Worm (Caenorhabditis elegans) whole organism, midembryonic: ENCODE data around the gene C29F9.8.

Experiments
- T22C8.4 ChIP-seq: fragments of 200-800 bp; sonication (Bioruptor generic); IDR thresholded peaks from 2 replicates; pipeline ENCODE4 v1.3.6; 2022; ENCODE audit warnings: missing genetic modification characterization, missing compliant biosample characterization
- cog-1 ChIP-seq: sonication (generic microtip); optimal IDR thresholded peaks from 2 replicates; lab custom pipeline; 2016; ENCODE audit warnings: missing genetic modification characterization, missing compliant biosample characterization
- flt-1 ChIP-seq: fragments of 200-800 bp; sonication (Bioruptor generic); IDR thresholded peaks from 2 replicates; pipeline ENCODE4 v1.3.6; 2022; ENCODE audit warnings: missing genetic modification characterization, missing compliant biosample characterization
- klf-2 ChIP-seq: fragments of 200-800 bp; sonication (Bioruptor generic); conservative IDR thresholded peaks from 2 replicates; pipeline ENCODE4 v1.3.6; 2022; ENCODE audit warnings: missing genetic modification reagents, missing genetic modification characterization, missing compliant biosample characterization
- med-1 ChIP-seq: sonication (generic microtip); optimal IDR thresholded peaks from 2 replicates; lab custom pipeline; 2017; ENCODE audit warnings: missing genetic modification characterization, mild to moderate bottlenecking, missing compliant biosample characterization, antibody characterized with exemption, missing genetic modification reagents; ENCODE audit not compliant: insufficient read depth
- ref-1 ChIP-seq: fragments of 200-800 bp; sonication (Bioruptor generic); conservative IDR thresholded peaks from 2 replicates; pipeline ENCODE4 v1.3.6; 2022; ENCODE audit warnings: missing genetic modification reagents, missing genetic modification characterization, missing compliant biosample characterization
- tab-1 ChIP-seq: fragments of 200-800 bp; sonication (Bioruptor generic); IDR thresholded peaks from 2 replicates; pipeline ENCODE4 v1.3.6; 2022; ENCODE audit warnings: missing genetic modification characterization, missing compliant biosample characterization
- ztf-23 ChIP-seq: fragments of 200-800 bp; sonication (Bioruptor generic); IDR thresholded peaks from 2 replicates; pipeline ENCODE4 v1.3.6; 2022; ENCODE audit warnings: missing genetic modification reagents, missing genetic modification characterization, missing compliant biosample characterization
- ztf-29 ChIP-seq: fragments of 200-800 bp; sonication (Bioruptor generic); IDR thresholded peaks from 2 replicates; pipeline ENCODE4 v1.3.6; 2022; ENCODE audit warnings: missing genetic modification reagents, missing genetic modification characterization, missing compliant biosample characterization

The C29F9.8 gene

DNA sequence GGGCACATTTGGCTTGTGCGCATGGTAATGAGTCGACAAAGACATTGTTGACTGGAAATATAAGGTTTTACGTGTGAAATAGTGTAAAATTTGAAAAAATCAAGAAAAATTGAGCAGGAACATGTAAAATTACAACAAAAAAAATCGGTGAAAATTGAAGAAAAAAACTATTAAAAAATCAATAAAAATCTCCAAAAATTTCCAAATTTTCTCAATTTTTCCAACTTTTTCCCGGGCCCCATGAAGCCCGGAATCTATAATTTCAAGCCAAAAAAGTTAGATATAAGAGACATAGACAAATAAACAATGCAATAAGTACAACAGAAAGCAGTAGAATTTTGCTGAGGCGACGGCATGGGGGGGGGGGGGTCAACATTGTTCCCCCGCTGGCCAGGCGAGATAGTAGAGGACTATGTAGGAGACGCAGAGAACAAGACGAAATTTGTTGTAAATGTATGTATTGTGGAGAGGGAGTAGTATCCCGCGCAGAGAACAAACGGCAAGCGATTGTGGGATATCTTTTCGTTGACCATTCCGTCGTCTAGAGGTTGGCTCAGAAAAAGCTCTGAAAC is 2.1 kb downstream of the C29F9.8 start, which contains the start of gene pat-4:
pat-4 (minus strand) TSS at position 51 of the 572 bp plus-strand sequence.
- TF ChIP-seq klf-2 (GFP tag; lab: Robert Waterston, UW), result no peak
- no peak for TF ChIP-seq med-1 (GFP tag; lab: Kevin White, UChicago)
- no peak for TF ChIP-seq tab-1
- TF ChIP-seq ztf-23 (GFP tag; lab: Robert Waterston, UW), result no peak
- TF ChIP-seq ztf-29 (GFP tag; lab: Robert Waterston, UW), result no peak
- TF ChIP-seq flt-1 (GFP tag; lab: Robert Waterston, UW), result no peak
- TF ChIP-seq cog-1 (tag; lab: Kevin White, UChicago), result no peak

DNA sequence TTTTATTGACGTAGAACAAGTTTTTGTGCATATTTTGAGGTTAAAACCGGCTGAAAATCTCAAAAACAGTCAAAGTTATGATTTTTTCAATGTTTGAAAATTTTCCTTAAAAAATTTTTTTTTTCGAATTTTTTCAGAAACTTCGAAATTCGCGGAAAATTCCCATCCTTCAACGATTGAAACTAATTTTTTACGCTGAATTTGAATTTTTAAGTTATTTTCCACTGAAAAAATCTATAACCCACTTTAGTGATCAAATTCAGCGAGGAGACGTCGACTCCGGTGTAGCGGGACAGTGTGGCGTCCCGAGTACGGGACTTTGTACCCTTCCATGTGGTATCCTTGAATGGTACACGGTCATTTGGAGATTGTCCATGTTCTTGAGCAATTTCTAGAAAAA is 4.7 kb downstream of the C29F9.8 start:
- TF ChIP-seq ztf-23 (GFP tag; lab: Robert Waterston, UW), result no peak

DNA sequence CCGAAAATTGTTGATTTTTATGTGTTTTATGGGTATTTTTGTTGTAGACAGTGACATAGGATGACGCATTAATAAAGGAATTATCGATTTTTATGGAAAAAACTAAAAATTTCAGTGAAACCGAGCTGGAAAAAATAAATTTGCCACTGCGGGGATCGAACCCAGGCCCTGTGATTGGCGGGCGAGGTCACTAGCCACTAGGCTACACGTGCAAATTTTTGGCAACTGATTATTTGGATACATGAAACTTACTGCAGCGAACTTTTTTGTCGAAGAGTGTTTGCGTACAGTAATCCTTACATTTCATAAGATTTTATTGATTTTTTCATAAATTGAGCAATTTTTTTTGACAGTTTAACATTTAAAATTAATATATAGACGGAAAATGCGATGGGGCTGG is 7.8 kb downstream of the C29F9.8 start:
- peak; percentile 81 for TF ChIP-seq flt-1 (GFP tag; lab: Robert Waterston, UW)
- no peak for TF ChIP-seq med-1 (GFP tag; lab: Kevin White, UChicago)
- peak; percentile 44; the same call in 1 of the 2 replicates for TF ChIP-seq ref-1 (GFP tag; lab: Robert Waterston, UW)
- TF ChIP-seq ztf-23 (GFP tag; lab: Robert Waterston, UW), result 0 out of 2 replicates have a peak, but pooled peaks have one; percentile 35
- TF ChIP-seq tab-1, result peak; percentile 69; the same call in 1 of the 2 replicates
- no peak for TF ChIP-seq cog-1 (tag; lab: Kevin White, UChicago)
- 0 out of 2 replicates have a peak, but pooled peaks have one; percentile 26 for TF ChIP-seq ztf-29 (GFP tag; lab: Robert Waterston, UW)
- 0 out of 2 replicates have a peak, but pooled peaks have one; percentile 28 for TF ChIP-seq T22C8.4

DNA sequence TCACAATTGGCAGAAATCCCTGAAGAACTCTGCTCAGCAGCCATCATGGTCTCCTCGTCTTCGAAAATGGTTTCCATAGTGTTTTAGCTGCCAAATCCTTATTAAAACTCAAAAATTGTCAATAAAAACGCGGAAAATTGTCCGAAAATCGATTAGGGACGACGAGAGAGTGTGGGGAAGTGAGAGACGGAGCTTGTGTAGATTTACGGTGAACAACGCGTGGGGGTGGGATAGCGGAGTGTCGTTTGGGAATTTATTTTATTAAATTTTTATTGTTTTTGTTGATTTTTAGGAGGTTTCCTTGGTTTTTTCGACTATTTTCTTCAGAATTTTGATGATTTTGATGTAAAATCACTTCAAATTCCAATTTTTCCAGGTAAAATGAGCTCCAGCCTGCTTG is 9.7 kb downstream of the C29F9.8 start, which contains the start of the genes F54C4.4 and mrpl-40:
F54C4.4 (minus strand) TSS at position 199 of the 400 bp plus-strand sequence.
mrpl-40 (plus strand) TSS at position 377 of the 400 bp plus-strand sequence.
- TF ChIP-seq T22C8.4 (peak; percentile 86), cog-1 (tag; lab: Kevin White, UChicago) (peak; percentile 33), med-1 (GFP tag; lab: Kevin White, UChicago) (no peak)

DNA sequence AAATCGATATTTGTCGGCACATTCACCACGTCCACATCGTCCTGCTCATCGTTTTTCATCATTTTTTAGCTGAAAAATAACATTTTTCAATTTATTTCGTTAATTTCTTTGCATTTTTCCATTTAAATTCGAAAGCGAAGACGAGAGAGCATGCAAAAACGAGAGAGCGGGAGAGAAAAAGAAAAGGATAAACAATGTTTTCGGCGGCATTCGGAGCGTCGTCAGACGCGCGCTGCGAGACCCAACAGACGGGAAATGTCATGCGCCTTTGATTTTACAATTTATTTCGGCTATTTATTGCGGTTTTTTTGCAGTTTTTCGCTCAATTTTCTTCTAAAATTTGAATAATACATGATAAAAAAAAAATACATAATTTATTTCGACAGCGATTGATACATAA is 10.6 kb downstream of the C29F9.8 start, which contains the start of gene attf-3:
attf-3 (minus strand) TSS at position 69 of the 400 bp plus-strand sequence.
- TF ChIP-seq flt-1 (GFP tag; lab: Robert Waterston, UW), result no peak
- TF ChIP-seq klf-2 (GFP tag; lab: Robert Waterston, UW), result no peak
- TF ChIP-seq cog-1 (tag; lab: Kevin White, UChicago), result peak; percentile 61
- TF ChIP-seq ref-1 (GFP tag; lab: Robert Waterston, UW), result no peak

DNA sequence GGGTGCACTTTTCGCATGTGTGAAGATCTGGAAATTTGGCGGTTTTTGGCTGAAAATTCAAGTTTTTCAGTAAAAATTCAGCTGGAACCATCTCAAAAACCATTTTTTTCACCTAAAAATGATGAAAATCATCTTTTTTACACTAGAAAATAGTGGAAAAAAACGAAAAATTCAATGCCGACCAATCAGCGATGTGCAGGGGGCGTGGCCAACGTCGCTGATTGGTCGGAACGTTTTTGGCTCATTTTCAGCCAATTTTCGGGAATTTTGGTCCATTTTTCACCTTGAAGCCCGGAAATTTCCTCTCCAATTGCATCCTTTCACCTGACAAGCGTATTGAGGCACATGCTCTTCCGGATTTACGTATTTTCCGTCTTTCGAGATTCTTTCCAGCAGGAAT is 12.5 kb downstream of the C29F9.8 start:
- TF ChIP-seq T22C8.4 (no peak), cog-1 (tag; lab: Kevin White, UChicago) (no peak), ztf-23 (GFP tag; lab: Robert Waterston, UW) (no peak), klf-2 (GFP tag; lab: Robert Waterston, UW) (no peak), flt-1 (GFP tag; lab: Robert Waterston, UW) (no peak), ztf-29 (GFP tag; lab: Robert Waterston, UW) (no peak), ref-1 (GFP tag; lab: Robert Waterston, UW) (no peak), tab-1 (no peak), med-1 (GFP tag; lab: Kevin White, UChicago) (no peak)

DNA sequence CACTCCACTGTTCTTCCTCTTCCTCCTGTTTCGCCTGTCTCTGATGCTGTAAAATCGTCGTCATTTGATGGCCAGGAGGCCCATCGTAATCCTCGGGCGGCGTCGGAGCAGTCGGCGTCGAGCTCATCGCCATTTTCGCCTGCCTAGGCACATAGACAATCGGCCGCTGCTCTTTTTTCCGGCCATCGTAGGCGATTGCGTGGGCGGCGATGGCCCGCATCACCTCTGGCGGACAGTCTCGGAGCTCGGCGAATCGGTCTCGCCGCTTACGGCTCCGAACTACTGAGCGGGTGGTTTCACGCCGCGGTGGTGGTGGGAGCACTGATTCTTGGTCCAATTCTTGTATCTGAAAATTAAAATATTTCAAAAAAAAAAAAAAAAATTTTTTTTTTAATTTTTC is 24.8 kb downstream of the C29F9.8 start:
- TF ChIP-seq ztf-29 (GFP tag; lab: Robert Waterston, UW), result no peak
- TF ChIP-seq ztf-23 (GFP tag; lab: Robert Waterston, UW), result no peak
- TF ChIP-seq med-1 (GFP tag; lab: Kevin White, UChicago), result no peak
- no peak for TF ChIP-seq ref-1 (GFP tag; lab: Robert Waterston, UW)
- TF ChIP-seq cog-1 (tag; lab: Kevin White, UChicago), result no peak
- TF ChIP-seq T22C8.4, result no peak
- no peak for TF ChIP-seq tab-1
- TF ChIP-seq klf-2 (GFP tag; lab: Robert Waterston, UW), result no peak
- no peak for TF ChIP-seq flt-1 (GFP tag; lab: Robert Waterston, UW)

DNA sequence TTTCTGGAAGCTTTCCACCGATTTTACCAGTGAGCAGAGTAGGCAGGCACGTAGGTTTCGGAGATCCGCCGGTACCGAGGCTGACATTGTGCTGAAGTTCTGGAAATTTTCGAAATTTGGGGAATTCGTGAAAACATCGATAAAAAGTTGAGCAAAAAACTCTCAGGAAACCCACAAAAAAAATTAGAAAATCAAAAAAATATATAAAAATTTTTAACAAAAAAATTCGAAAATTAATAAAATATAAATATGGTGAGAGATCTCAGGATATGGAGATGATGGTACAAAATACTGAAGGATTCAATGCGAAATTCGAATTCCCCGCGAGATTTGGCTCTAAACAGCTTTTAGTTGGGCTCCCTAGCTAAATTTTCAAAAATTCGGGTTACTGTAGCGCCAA is 27.3 kb downstream of the C29F9.8 start, which contains the start of gene spt-4:
spt-4 (minus strand) TSS at position 101 of the 400 bp plus-strand sequence.
- no peak for TF ChIP-seq ref-1 (GFP tag; lab: Robert Waterston, UW)
- TF ChIP-seq klf-2 (GFP tag; lab: Robert Waterston, UW), result no peak
- no peak for TF ChIP-seq med-1 (GFP tag; lab: Kevin White, UChicago)
- TF ChIP-seq tab-1, result no peak

DNA sequence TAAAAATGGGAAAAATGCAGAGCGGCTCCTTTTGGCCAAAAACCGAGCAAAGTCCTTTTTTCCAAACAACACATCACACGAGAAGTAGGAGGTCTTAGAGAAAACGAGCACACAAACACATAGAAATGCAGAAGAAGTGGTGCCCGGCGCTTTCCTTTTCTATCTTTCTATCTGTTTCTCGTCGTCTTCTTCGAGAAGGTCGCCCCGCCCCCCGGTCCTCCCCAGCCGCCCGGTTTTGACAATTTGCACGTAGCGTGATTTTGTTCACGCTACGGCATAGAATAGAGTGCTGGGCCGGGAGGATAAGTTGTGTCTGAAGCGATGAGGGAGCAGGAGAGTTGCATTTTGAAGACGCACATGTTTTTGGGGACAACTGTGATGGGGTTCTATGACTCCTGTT is 29.9 kb downstream of the C29F9.8 start:
- TF ChIP-seq ztf-23 (GFP tag; lab: Robert Waterston, UW) (no peak), ztf-29 (GFP tag; lab: Robert Waterston, UW) (no peak), klf-2 (GFP tag; lab: Robert Waterston, UW) (no peak), cog-1 (tag; lab: Kevin White, UChicago) (no peak), T22C8.4 (no peak)

DNA sequence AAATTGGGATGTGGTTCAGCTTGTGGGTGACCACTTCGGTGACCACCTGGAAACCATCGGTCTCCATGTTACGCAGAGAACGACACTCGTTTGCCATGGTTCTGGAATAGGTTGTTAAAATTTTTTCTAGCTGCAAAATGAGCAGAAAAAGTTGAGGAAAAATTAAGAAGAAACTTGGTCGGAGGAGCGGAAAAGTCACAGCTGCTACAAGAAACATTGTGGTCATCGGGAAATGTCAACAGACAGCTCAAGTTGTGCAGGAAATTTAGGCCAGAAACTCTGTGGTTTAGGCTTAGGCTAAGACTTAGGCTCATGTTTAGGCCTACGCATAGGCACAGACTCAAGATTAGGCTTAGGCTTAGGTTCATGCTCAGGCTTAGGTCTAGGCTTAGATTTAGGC is 30.8 kb downstream of the C29F9.8 start, which contains the start of gene pck-1:
pck-1 (minus strand) TSS at position 101 of the 400 bp plus-strand sequence.
- no peak for TF ChIP-seq ztf-23 (GFP tag; lab: Robert Waterston, UW)
- no peak for TF ChIP-seq med-1 (GFP tag; lab: Kevin White, UChicago)
- no peak for TF ChIP-seq T22C8.4
- TF ChIP-seq klf-2 (GFP tag; lab: Robert Waterston, UW), result no peak
- TF ChIP-seq tab-1, result no peak
- TF ChIP-seq cog-1 (tag; lab: Kevin White, UChicago), result no peak
